Worm (Caenorhabditis elegans): ENCODE measurements around the gene nas-15.

DNA sequence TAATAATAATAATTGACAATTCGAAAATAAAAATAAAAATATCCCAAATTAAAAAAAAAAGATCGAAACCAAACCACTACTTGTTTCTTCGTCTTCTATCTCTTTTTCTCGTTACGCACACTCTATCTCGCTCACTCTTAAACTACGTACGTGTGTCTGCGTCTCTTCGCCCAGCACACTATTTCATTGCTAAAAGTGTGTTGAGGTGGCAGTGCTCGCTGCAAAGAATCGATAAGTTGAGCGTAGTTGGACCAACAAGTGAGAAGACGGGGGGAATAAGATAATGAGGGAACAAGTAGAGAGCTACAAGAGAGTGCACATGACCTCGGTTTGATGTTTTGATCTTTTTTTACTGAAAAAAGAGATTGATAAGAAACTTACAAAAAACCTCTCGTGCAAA is 48.4 kb downstream of the nas-15 start:
- TF ChIP-seq W03F9.2 (tag; optimal IDR thresholded peaks at IDR 0.05) (no peak), dao-5 (tag; optimal IDR thresholded peaks at IDR 0.05) (no peak), him-1 (tag; optimal IDR thresholded peaks at IDR 0.05) (no peak)
